Worm (Caenorhabditis elegans) whole organism, late embryonic: ENCODE measurements around the gene spp-10.

Experiments
- F13H6.1 ChIP-seq: sonication (generic microtip); optimal IDR thresholded peaks from 2 replicates; lab custom pipeline; 2016; ENCODE audit warnings: missing genetic modification characterization, missing compliant biosample characterization
- Y22D7AL.16 ChIP-seq: sonication (generic microtip); optimal IDR thresholded peaks from 2 replicates; lab custom pipeline; 2016; ENCODE audit warnings: missing genetic modification characterization, missing compliant biosample characterization
- ceh-34 ChIP-seq: sonication (generic microtip); optimal IDR thresholded peaks from 2 replicates; lab custom pipeline; 2016; ENCODE audit warnings: mild to moderate bottlenecking, missing genetic modification characterization, missing compliant biosample characterization
- elt-2 ChIP-seq: sonication (generic microtip); optimal IDR thresholded peaks from 2 replicates; lab custom pipeline; 2016; ENCODE audit warnings: missing genetic modification reagents, missing genetic modification characterization, missing compliant biosample characterization
- ets-4 ChIP-seq: sonication (generic microtip); optimal IDR thresholded peaks from 2 replicates; lab custom pipeline; 2016; ENCODE audit warnings: missing genetic modification characterization, missing compliant biosample characterization
- lim-6 ChIP-seq: sonication (generic microtip); optimal IDR thresholded peaks from 2 replicates; lab custom pipeline; 2016; ENCODE audit warnings: missing genetic modification characterization, missing compliant biosample characterization
- lin-11 ChIP-seq: fragments of 200-800 bp; sonication (Bioruptor generic); optimal IDR thresholded peaks from 2 replicates; lab custom pipeline; 2018; ENCODE audit warnings: mild to moderate bottlenecking, missing genetic modification characterization, missing compliant biosample characterization
- nhr-11 ChIP-seq: fragments of 150-350 bp; optimal IDR thresholded peaks from 2 replicates; lab custom pipeline; 2014; ENCODE audit warnings: missing biosample characterization, missing genetic modification characterization
- npax-4 ChIP-seq: sonication (generic microtip); optimal IDR thresholded peaks from 2 replicates; lab custom pipeline; 2016; ENCODE audit warnings: missing genetic modification characterization, missing compliant biosample characterization
- ref-2 ChIP-seq: sonication (generic microtip); optimal IDR thresholded peaks from 2 replicates; lab custom pipeline; 2016; ENCODE audit warnings: missing genetic modification characterization, missing compliant biosample characterization
- sox-2 ChIP-seq: fragments of 200-800 bp; sonication (Bioruptor generic); IDR thresholded peaks from 2 replicates; pipeline ENCODE4 v1.3.6; 2022; ENCODE audit warnings: missing genetic modification reagents, missing genetic modification characterization, missing compliant biosample characterization
- tbx-2 ChIP-seq: sonication (generic microtip); optimal IDR thresholded peaks from 2 replicates; lab custom pipeline; 2016; ENCODE audit warnings: missing genetic modification characterization, missing compliant biosample characterization
- ttx-3 ChIP-seq: sonication (generic microtip); optimal IDR thresholded peaks from 2 replicates; lab custom pipeline; 2016; ENCODE audit warnings: missing genetic modification reagents, missing genetic modification characterization, missing compliant biosample characterization
- unc-55 ChIP-seq: sonication (generic microtip); optimal IDR thresholded peaks from 2 replicates; lab custom pipeline; 2017; ENCODE audit warnings: missing biosample characterization, missing genetic modification reagents, missing genetic modification characterization

DNA sequence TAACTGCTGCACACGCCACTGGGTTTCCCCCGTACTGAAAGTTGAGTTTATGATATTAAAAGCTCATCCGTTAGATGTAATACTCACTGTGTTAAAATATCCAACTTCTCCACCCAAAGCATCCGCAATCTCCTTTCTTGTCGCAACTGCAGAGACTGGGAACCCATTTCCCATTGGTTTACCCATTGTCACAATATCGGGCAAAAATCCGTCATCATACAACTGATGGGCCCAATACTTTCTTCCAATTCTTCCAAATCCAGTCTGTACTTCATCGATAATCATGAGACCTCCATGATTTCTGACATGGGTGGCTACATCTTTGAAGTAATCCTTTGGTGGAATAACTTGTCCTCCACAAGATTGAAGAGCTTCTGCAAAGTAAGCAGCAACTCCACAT lies 27.1 kb upstream of the spp-10 start:
- TF ChIP-seq ttx-3 (tag; lab: Kevin White, UChicago) (no peak), nhr-11 (tag; lab: Kevin White, UChicago) (no peak), lin-11 (tag; lab: Kevin White, UChicago) (no peak), ets-4 (no peak), Y22D7AL.16 (no peak), ceh-34 (tag; lab: Kevin White, UChicago) (no peak), npax-4 (tag; lab: Kevin White, UChicago) (no peak), unc-55 (GFP tag; lab: Kevin White, UChicago) (no peak), tbx-2 (no peak), sox-2 (GFP tag; lab: Robert Waterston, UW) (no peak), elt-2 (no peak), ref-2 (tag; lab: Kevin White, UChicago) (no peak), lim-6 (tag; lab: Kevin White, UChicago) (no peak), F13H6.1 (tag; lab: Kevin White, UChicago) (no peak)
